Worm (Caenorhabditis elegans) whole organism, L2 larva: ENCODE results near the gene C50F4.6.

Experiments
- C34F6.9 ChIP-seq: fragments of 150-350 bp; optimal IDR thresholded peaks from 2 replicates; lab custom pipeline; 2014; ENCODE audit warnings: missing biosample characterization, missing genetic modification characterization
- F13H6.1 ChIP-seq: sonication (generic microtip); optimal IDR thresholded peaks from 2 replicates; lab custom pipeline; 2016; ENCODE audit warnings: missing genetic modification characterization, missing compliant biosample characterization
- R02D3.7 ChIP-seq: fragments of 150-350 bp; optimal IDR thresholded peaks from 2 replicates; lab custom pipeline; 2014; ENCODE audit warnings: missing biosample characterization, missing genetic modification characterization
- ZK546.5 ChIP-seq: sonication (generic microtip); optimal IDR thresholded peaks from 2 replicates; lab custom pipeline; 2017; ENCODE audit warnings: missing biosample characterization, missing genetic modification characterization
- aly-2 ChIP-seq: fragments of 150-350 bp; optimal IDR thresholded peaks from 2 replicates; lab custom pipeline; 2014; ENCODE audit warnings: missing biosample characterization, missing genetic modification characterization
- blmp-1 ChIP-seq: sonication (generic microtip); optimal IDR thresholded peaks from 2 replicates; lab custom pipeline; 2017; ENCODE audit warnings: missing genetic modification characterization, mild to moderate bottlenecking, missing compliant biosample characterization, antibody characterized with exemption, moderate library complexity; ENCODE audit not compliant: insufficient read depth
- ceh-16 ChIP-seq: fragments of 150-350 bp; optimal IDR thresholded peaks from 2 replicates; lab custom pipeline; 2014; ENCODE audit warnings: missing biosample characterization, missing genetic modification characterization
- crh-2 ChIP-seq: sonication (generic microtip); optimal IDR thresholded peaks from 2 replicates; lab custom pipeline; 2017; ENCODE audit warnings: missing biosample characterization, missing genetic modification characterization
- egl-27 ChIP-seq: sonication (generic microtip); optimal IDR thresholded peaks from 3 replicates; lab custom pipeline; 2017; ENCODE audit warnings: missing biosample characterization, missing genetic modification reagents, missing genetic modification characterization
- elt-1 ChIP-seq: fragments of 150-350 bp; optimal IDR thresholded peaks from 2 replicates; lab custom pipeline; 2014; ENCODE audit warnings: missing biosample characterization, missing genetic modification characterization
- elt-3 ChIP-seq: sonication (generic microtip); optimal IDR thresholded peaks from 2 replicates; lab custom pipeline; 2017; ENCODE audit warnings: missing biosample characterization, missing genetic modification characterization
- fos-1 ChIP-seq: fragments of 150-350 bp; optimal IDR thresholded peaks from 2 replicates; lab custom pipeline; 2014; ENCODE audit warnings: missing biosample characterization, missing genetic modification characterization
- gmeb-1 ChIP-seq: fragments of 150-350 bp; optimal IDR thresholded peaks from 2 replicates; lab custom pipeline; 2014; ENCODE audit warnings: missing biosample characterization, missing genetic modification characterization
- lin-11 ChIP-seq: fragments of 150-350 bp; sonication (generic microtip); optimal IDR thresholded peaks from 2 replicates; lab custom pipeline; 2014; ENCODE audit warnings: missing biosample characterization, missing genetic modification characterization, inconsistent platforms, mixed read lengths
- lin-13 ChIP-seq: fragments of 150-350 bp; optimal IDR thresholded peaks from 2 replicates; lab custom pipeline; 2014; ENCODE audit warnings: missing biosample characterization, missing genetic modification reagents, missing genetic modification characterization
- lin-39 ChIP-seq: fragments of 150-350 bp; optimal IDR thresholded peaks from 2 replicates; lab custom pipeline; 2014; ENCODE audit warnings: missing biosample characterization, missing genetic modification reagents, missing genetic modification characterization
- lsy-2 ChIP-seq, 2 experiments: fragments of 150-350 bp in 1 of 2; sonication (generic microtip) in 1 of 2; optimal IDR thresholded peaks; 2 replicates each; lab custom pipeline; 2014 to 2017; ENCODE audit warnings: missing biosample characterization in 2 of 2, missing genetic modification characterization in 2 of 2
- mab-5 ChIP-seq: fragments of 150-350 bp; optimal IDR thresholded peaks from 2 replicates; lab custom pipeline; 2014; ENCODE audit warnings: missing biosample characterization, missing genetic modification characterization
- mbf-1 ChIP-seq: sonication (generic microtip); optimal IDR thresholded peaks from 2 replicates; lab custom pipeline; 2017; ENCODE audit warnings: missing biosample characterization, missing genetic modification characterization
- nhr-10 ChIP-seq: sonication (generic microtip); optimal IDR thresholded peaks from 2 replicates; lab custom pipeline; 2017; ENCODE audit warnings: missing biosample characterization, missing genetic modification characterization
- nhr-12 ChIP-seq: fragments of 150-350 bp; optimal IDR thresholded peaks from 2 replicates; lab custom pipeline; 2014; ENCODE audit warnings: missing biosample characterization, missing genetic modification characterization
- nhr-129 ChIP-seq: fragments of 150-350 bp; optimal IDR thresholded peaks from 2 replicates; lab custom pipeline; 2014; ENCODE audit warnings: missing biosample characterization, missing genetic modification characterization
- nhr-21 ChIP-seq: fragments of 150-350 bp; optimal IDR thresholded peaks from 2 replicates; lab custom pipeline; 2014; ENCODE audit warnings: missing biosample characterization, missing genetic modification characterization
- nhr-23 ChIP-seq: fragments of 150-350 bp; optimal IDR thresholded peaks from 2 replicates; lab custom pipeline; 2014; ENCODE audit warnings: missing biosample characterization, missing genetic modification reagents, missing genetic modification characterization
- nhr-237 ChIP-seq: fragments of 150-350 bp; optimal IDR thresholded peaks from 2 replicates; lab custom pipeline; 2014; ENCODE audit warnings: missing biosample characterization, missing genetic modification characterization
- nhr-25 ChIP-seq: fragments of 150-350 bp; sonication (generic microtip); optimal IDR thresholded peaks from 3 replicates; lab custom pipeline; 2014; ENCODE audit warnings: missing biosample characterization, missing genetic modification characterization
- nhr-6 ChIP-seq: fragments of 150-350 bp; optimal IDR thresholded peaks from 2 replicates; lab custom pipeline; 2014; ENCODE audit warnings: missing biosample characterization, missing genetic modification characterization
- nhr-77 ChIP-seq: fragments of 150-350 bp; optimal IDR thresholded peaks from 2 replicates; lab custom pipeline; 2014; ENCODE audit warnings: missing biosample characterization, missing genetic modification characterization
- skn-1 ChIP-seq: sonication (generic microtip); optimal IDR thresholded peaks from 2 replicates; lab custom pipeline; 2017; ENCODE audit warnings: missing biosample characterization, missing genetic modification characterization
- sma-3 ChIP-seq: sonication (generic microtip); optimal IDR thresholded peaks from 2 replicates; lab custom pipeline; 2016; ENCODE audit warnings: missing genetic modification reagents, missing genetic modification characterization, missing compliant biosample characterization
- sma-9 ChIP-seq, 2 experiments: fragments of 150-350 bp in 1 of 2; sonication (generic microtip) in 1 of 2; optimal IDR thresholded peaks; 2 replicates each; lab custom pipeline; 2014 to 2016; ENCODE audit warnings: missing genetic modification characterization in 2 of 2, mild to moderate bottlenecking in 1 of 2, missing biosample characterization in 1 of 2, missing compliant biosample characterization in 1 of 2, missing genetic modification reagents in 1 of 2, moderate library complexity in 1 of 2
- unc-62 ChIP-seq: fragments of 150-350 bp; optimal IDR thresholded peaks from 2 replicates; lab custom pipeline; 2014; ENCODE audit warnings: missing biosample characterization, missing genetic modification reagents, missing genetic modification characterization
- zag-1 ChIP-seq: fragments of 150-350 bp; optimal IDR thresholded peaks from 2 replicates; lab custom pipeline; 2014; ENCODE audit warnings: missing biosample characterization, missing genetic modification characterization
- ztf-1 ChIP-seq: fragments of 200-800 bp; sonication (Bioruptor generic); conservative IDR thresholded peaks from 2 replicates; pipeline ENCODE4 v1.3.6; 2022; ENCODE audit warnings: missing genetic modification characterization, missing compliant biosample characterization
- ztf-11 ChIP-seq: sonication (generic microtip); optimal IDR thresholded peaks from 2 replicates; lab custom pipeline; 2017; ENCODE audit warnings: missing biosample characterization, missing genetic modification characterization
- ztf-4 ChIP-seq: fragments of 150-350 bp; optimal IDR thresholded peaks from 2 replicates; lab custom pipeline; 2014; ENCODE audit warnings: missing biosample characterization, missing genetic modification characterization

The C50F4.6 gene

DNA sequence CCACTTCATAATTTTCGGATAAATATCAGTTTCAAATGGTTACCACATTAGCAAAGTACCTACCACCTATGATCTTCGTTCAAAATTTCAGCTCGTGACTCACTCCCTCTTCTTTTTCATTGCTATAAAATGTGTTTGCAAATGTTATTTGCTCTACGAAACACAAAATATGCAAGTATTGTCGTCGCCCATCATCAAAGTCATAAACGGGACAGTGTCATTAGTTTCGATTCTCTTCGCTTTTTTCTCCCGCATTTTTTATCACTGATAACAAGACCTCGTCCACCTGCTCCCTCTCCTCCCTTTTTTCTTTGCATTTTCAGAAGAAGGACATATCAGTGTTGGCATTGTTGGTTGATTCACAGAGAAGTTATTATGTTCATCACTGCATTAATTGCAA lies 19.4 kb upstream of the C50F4.6 start, which contains the start of gene C50F4.1:
Gene C50F4.1, plus strand, starts transcription at position 324 of the 400 bp plus-strand sequence.
- no peak for TF ChIP-seq elt-3
- TF ChIP-seq sma-9 (GFP tag; optimal IDR thresholded peaks at IDR 0.05; lab: Kevin White, UChicago): peak; percentile 45
- no peak for TF ChIP-seq sma-9 (tag; optimal IDR thresholded peaks at IDR 0.05; lab: Kevin White, UChicago)
- TF ChIP-seq fos-1 (tag; lab: Kevin White, UChicago): peak; percentile 88
- TF ChIP-seq gmeb-1 (tag; lab: Kevin White, UChicago): peak; percentile 3
- peak; percentile 17 for TF ChIP-seq crh-2 (tag; lab: Kevin White, UChicago)
- no peak for TF ChIP-seq zag-1 (tag; lab: Kevin White, UChicago)
- TF ChIP-seq nhr-237 (tag; lab: Kevin White, UChicago): no peak

DNA sequence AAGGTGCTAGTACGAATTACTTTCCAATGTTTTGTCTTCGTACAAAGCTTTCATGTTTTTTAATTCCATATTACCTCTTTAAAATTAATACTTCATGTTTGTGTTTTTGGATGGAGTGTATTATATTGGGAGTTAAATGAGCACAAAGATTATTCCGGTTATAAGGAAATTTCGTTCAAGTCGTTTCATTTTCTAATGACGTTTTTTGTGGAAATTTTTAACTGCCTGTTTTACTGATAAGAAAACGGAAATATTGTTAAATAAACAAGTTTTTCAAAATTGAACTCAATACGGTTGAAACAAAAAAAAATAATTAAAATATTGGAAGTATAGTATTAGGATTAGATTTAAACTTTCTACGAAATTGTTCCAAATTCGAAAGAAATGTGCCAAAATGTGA lies 18.6 kb upstream of the C50F4.6 start:
- TF ChIP-seq lin-39: no peak
- peak; percentile 45 for TF ChIP-seq fos-1 (tag; lab: Kevin White, UChicago)

DNA sequence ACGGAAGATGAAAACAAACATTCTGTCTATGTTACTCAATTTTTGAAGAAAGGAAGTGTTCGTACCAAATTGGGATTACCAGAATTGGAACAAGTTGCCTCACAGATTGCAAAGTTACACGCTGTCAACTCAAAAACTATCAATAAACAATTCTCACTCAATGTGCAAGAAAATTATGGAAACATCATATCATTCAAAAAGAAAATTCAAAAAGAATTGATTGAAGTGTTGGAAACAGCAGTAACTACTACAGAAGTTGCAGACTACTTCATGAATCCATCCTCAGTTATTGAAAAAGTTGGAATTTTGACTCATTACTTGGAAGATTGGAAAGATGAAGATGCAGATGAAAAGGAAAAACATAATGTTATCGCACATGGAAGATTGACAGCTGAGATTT lies 17.9 kb upstream of the C50F4.6 start:
- TF ChIP-seq mbf-1 (tag; lab: Kevin White, UChicago): no peak
- TF ChIP-seq nhr-23 (tag; lab: Kevin White, UChicago): no peak
- no peak for TF ChIP-seq crh-2 (tag; lab: Kevin White, UChicago)
- no peak for TF ChIP-seq mab-5 (tag; lab: Kevin White, UChicago)
- TF ChIP-seq nhr-21 (tag; lab: Kevin White, UChicago): no peak
- no peak for TF ChIP-seq unc-62
- no peak for TF ChIP-seq nhr-25
- TF ChIP-seq ztf-11: no peak
- TF ChIP-seq ceh-16 (tag; lab: Kevin White, UChicago): no peak
- no peak for TF ChIP-seq ztf-1 (GFP tag; lab: Robert Waterston, UW)
- no peak for TF ChIP-seq nhr-6 (tag; lab: Kevin White, UChicago)
- TF ChIP-seq blmp-1 (tag; lab: Kevin White, UChicago): no peak

DNA sequence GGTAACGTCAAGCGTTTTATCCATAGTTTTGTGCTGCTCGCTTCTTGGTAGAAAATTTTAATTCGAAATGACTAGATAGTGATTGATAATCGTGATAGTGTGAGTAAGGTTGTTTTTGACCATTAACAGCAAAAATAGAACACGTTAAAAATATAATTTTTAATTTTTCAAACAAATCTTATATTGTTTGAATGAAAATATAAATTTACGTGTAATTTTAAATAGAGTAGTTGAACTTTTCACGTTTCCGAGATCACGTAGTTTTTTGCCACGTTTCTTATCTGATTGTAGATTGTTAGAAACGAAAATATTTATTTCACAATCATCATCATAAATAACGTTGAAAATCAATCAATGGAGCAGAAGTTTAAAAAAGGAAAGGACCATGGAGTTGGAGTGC lies 14.4 kb upstream of the C50F4.6 start, which contains the start of the genes C50F4.10 and pfk-1.2:
Gene C50F4.10, minus strand, starts transcription at position 101 of the 400 bp plus-strand sequence.
Gene pfk-1.2, plus strand, starts transcription at position 325 of the 400 bp plus-strand sequence.
- TF ChIP-seq lin-39 (no peak), skn-1 (tag; lab: Kevin White, UChicago) (no peak), nhr-77 (tag; lab: Kevin White, UChicago) (no peak), nhr-10 (tag; lab: Kevin White, UChicago) (no peak), aly-2 (tag; lab: Kevin White, UChicago) (no peak), elt-1 (no peak), nhr-23 (tag; lab: Kevin White, UChicago) (no peak), crh-2 (tag; lab: Kevin White, UChicago) (no peak), nhr-12 (tag; lab: Kevin White, UChicago) (no peak), fos-1 (tag; lab: Kevin White, UChicago) (no peak)

DNA sequence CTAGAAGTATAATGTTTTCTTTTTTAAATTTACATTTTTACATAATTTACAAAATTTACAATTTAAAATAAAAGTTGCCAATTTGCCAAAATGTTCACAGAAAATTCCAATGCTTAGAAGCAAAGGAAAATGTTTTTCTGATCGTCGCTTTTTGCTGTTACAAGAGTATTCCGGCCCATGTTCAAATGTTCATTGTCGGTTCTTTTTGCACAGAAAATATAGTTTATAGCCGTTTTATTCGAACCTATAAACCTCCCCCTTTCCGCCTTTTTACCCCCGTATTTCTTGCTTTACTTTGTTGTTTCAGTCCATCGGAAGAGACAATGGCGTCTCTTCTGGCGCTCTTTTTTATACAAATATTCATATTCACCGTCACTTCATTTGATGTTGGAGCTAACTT lies 11.3 kb upstream of the C50F4.6 start, which contains the start of gene tag-329:
Gene tag-329, plus strand, starts transcription at position 301 of the 400 bp plus-strand sequence.
- TF ChIP-seq R02D3.7 (tag; lab: Kevin White, UChicago): no peak
- no peak for TF ChIP-seq nhr-21 (tag; lab: Kevin White, UChicago)
- TF ChIP-seq nhr-129: no peak
- TF ChIP-seq mab-5 (tag; lab: Kevin White, UChicago): no peak
- no peak for TF ChIP-seq lin-13 (GFP tag; lab: Kevin White, UChicago)
- TF ChIP-seq mbf-1 (tag; lab: Kevin White, UChicago): no peak
- no peak for TF ChIP-seq blmp-1 (tag; lab: Kevin White, UChicago)
- TF ChIP-seq lin-39: no peak
- no peak for TF ChIP-seq skn-1 (tag; lab: Kevin White, UChicago)
- TF ChIP-seq egl-27 (tag; lab: Kevin White, UChicago): no peak
- no peak for TF ChIP-seq gmeb-1 (tag; lab: Kevin White, UChicago)
- no peak for TF ChIP-seq ztf-1 (GFP tag; lab: Robert Waterston, UW)
- TF ChIP-seq aly-2 (tag; lab: Kevin White, UChicago): no peak
- TF ChIP-seq lin-11 (tag; lab: Kevin White, UChicago): no peak

DNA sequence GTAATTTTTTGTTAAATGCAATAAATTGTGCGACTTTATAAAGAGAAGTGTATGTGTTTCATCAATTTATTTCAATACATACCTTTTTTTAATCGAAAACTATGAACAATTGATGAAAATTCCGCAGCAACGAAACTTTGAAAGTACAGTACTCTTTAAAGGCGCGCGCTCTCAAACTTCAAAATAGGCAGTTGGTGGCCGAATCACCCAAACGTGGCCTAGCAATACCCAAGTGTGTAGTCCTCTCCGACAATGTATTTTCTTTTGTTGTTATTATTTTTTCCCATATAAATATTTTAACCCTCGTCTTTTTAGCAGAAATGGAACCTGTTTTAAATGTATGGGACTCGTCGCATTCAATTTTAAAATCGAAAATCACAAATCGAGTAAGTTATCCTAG lies 9.4 kb upstream of the C50F4.6 start, which contains the start of gene C50F4.4:
Gene C50F4.4, plus strand, starts transcription at position 267 of the 400 bp plus-strand sequence.
- peak; percentile 58 for TF ChIP-seq C34F6.9 (tag; lab: Kevin White, UChicago)
- TF ChIP-seq gmeb-1 (tag; lab: Kevin White, UChicago): peak; percentile 33
- no peak for TF ChIP-seq ZK546.5
- no peak for TF ChIP-seq ceh-16 (tag; lab: Kevin White, UChicago)
- TF ChIP-seq sma-9 (GFP tag; optimal IDR thresholded peaks at IDR 0.05; lab: Kevin White, UChicago): peak; percentile 58
- TF ChIP-seq sma-9 (tag; optimal IDR thresholded peaks at IDR 0.05; lab: Kevin White, UChicago): no peak
- TF ChIP-seq fos-1 (tag; lab: Kevin White, UChicago): peak; percentile 15
- no peak for TF ChIP-seq mab-5 (tag; lab: Kevin White, UChicago)
- TF ChIP-seq sma-3 (GFP tag; lab: Kevin White, UChicago): peak; percentile 30
- TF ChIP-seq ztf-4: no peak
- peak in 1 of 2 experiments; percentile 17 for TF ChIP-seq lsy-2 (tag; optimal IDR thresholded peaks at IDR 0.05; lab: Kevin White, UChicago)
- TF ChIP-seq F13H6.1 (tag; lab: Kevin White, UChicago): peak; percentile 26
